Fruit fly (Drosophila melanogaster) whole organism, prepupa: ENCODE results near the gene Teh3.

Experiments
- CG15336 ChIP-seq: fragments of 200-800 bp; sonication (Bioruptor generic); IDR thresholded peaks from 2 replicates; pipeline ENCODE4 v1.3.6; 2022; ENCODE audit warnings: missing biosample characterization, missing genetic modification characterization
- CG34406 ChIP-seq: fragments of 200-800 bp; sonication (Bioruptor generic); optimal IDR thresholded peaks from 3 replicates; lab custom pipeline; 2016; ENCODE audit warnings: missing biosample characterization, missing genetic modification characterization
- CG6276 ChIP-seq: fragments of 200-800 bp; sonication (Bioruptor generic); optimal IDR thresholded peaks from 2 replicates; lab custom pipeline; 2017; ENCODE audit warnings: missing biosample characterization, mild to moderate bottlenecking, missing genetic modification characterization
- CG6792 ChIP-seq: fragments of 200-800 bp; sonication (Bioruptor generic); optimal IDR thresholded peaks from 3 replicates; lab custom pipeline; 2016; ENCODE audit warnings: missing biosample characterization, missing genetic modification characterization
- CG6854 ChIP-seq: fragments of 200-800 bp; sonication (Bioruptor generic); optimal IDR thresholded peaks from 2 replicates; lab custom pipeline; 2017; ENCODE audit warnings: missing biosample characterization, mild to moderate bottlenecking, missing genetic modification characterization
- CG8119 ChIP-seq: fragments of 200-800 bp; sonication (Bioruptor generic); IDR thresholded peaks from 3 replicates; pipeline ENCODE4 v1.3.6; 2022; ENCODE audit warnings: missing biosample characterization, missing genetic modification characterization
- Eip78C ChIP-seq: fragments of 200-800 bp; sonication (Bioruptor generic); peaks from one replicate; lab custom pipeline; 2016; ENCODE audit warnings: missing biosample characterization, missing genetic modification characterization
- Gug ChIP-seq: fragments of 200-800 bp; sonication (Bioruptor generic); IDR thresholded peaks from 2 replicates; pipeline ENCODE4 v1.3.6; 2022; ENCODE audit warnings: missing biosample characterization, missing genetic modification characterization
- Lpt ChIP-seq: fragments of 200-800 bp; sonication (Bioruptor generic); optimal IDR thresholded peaks from 3 replicates; lab custom pipeline; 2016; ENCODE audit warnings: missing biosample characterization, missing genetic modification characterization
- fkh ChIP-seq: fragments of 200-800 bp; sonication (Bioruptor generic); optimal IDR thresholded peaks from 3 replicates; lab custom pipeline; 2017; ENCODE audit warnings: missing biosample characterization, mild to moderate bottlenecking, missing genetic modification characterization, moderate library complexity
- net ChIP-seq: fragments of 200-800 bp; sonication (Bioruptor generic); optimal IDR thresholded peaks from 3 replicates; lab custom pipeline; 2016; ENCODE audit warnings: missing biosample characterization, missing genetic modification characterization
- vri ChIP-seq: fragments of 200-800 bp; sonication (Bioruptor generic); optimal IDR thresholded peaks from 3 replicates; lab custom pipeline; 2016; ENCODE audit warnings: missing biosample characterization, mild to moderate bottlenecking, missing genetic modification characterization

dm6 chr3L:4184563-4184962, at the start of gene Teh3:
- TF ChIP-seq CG34406 (GFP tag; lab: Kevin White, UChicago) (no peak), CG8119 (GFP tag; lab: Robert Waterston, UW) (no peak), vri (GFP tag; lab: Kevin White, UChicago) (no peak), CG15336 (GFP tag; lab: Robert Waterston, UW) (no peak), CG6276 (GFP tag; lab: Kevin White, UChicago) (no peak), CG6854 (GFP tag; lab: Kevin White, UChicago) (no peak), CG6792 (GFP tag; lab: Kevin White, UChicago) (no peak), Eip78C (GFP tag; lab: Kevin White, UChicago) (no peak), net (no peak), Gug (no peak), Lpt (GFP tag; lab: Kevin White, UChicago) (no peak), fkh (no peak)
